Worm (Caenorhabditis elegans) whole organism, late embryonic: ENCODE measurements around the gene lnp-1.
A peak's percentile ranks its signal among the peaks of the same experiment; 100 is the strongest.

Source experiments
- C08G9.2 ChIP-seq: sonication (generic microtip); optimal IDR thresholded peaks from 2 replicates; lab custom pipeline; 2016; ENCODE audit warnings: mild to moderate bottlenecking, missing genetic modification characterization, moderate library complexity, missing compliant biosample characterization
- C38D4.7 ChIP-seq: fragments of 200-800 bp; sonication (Bioruptor generic); optimal IDR thresholded peaks from 2 replicates; lab custom pipeline; 2018; ENCODE audit warnings: mild to moderate bottlenecking, missing genetic modification characterization, moderate library complexity, missing compliant biosample characterization
- T23F11.4 ChIP-seq: fragments of 200-800 bp; sonication (Bioruptor generic); optimal IDR thresholded peaks from 2 replicates; lab custom pipeline; 2018; ENCODE audit warnings: mild to moderate bottlenecking, missing genetic modification characterization, missing compliant biosample characterization
- ahr-1 ChIP-seq: sonication (generic microtip); optimal IDR thresholded peaks from 2 replicates; lab custom pipeline; 2016; ENCODE audit warnings: missing genetic modification characterization, missing compliant biosample characterization
- ama-1 ChIP-seq: fragments of 150-350 bp; optimal IDR thresholded peaks from 2 replicates; lab custom pipeline; 2014
- ceh-14 ChIP-seq: sonication (generic microtip); optimal IDR thresholded peaks from 2 replicates; lab custom pipeline; 2016; ENCODE audit warnings: missing genotype, missing genetic modification characterization, missing compliant biosample characterization
- ceh-2 ChIP-seq: sonication (generic microtip); optimal IDR thresholded peaks from 2 replicates; lab custom pipeline; 2016; ENCODE audit warnings: missing genotype, missing genetic modification characterization, missing compliant biosample characterization
- ceh-22 ChIP-seq: sonication (generic microtip); optimal IDR thresholded peaks from 2 replicates; lab custom pipeline; 2017; ENCODE audit warnings: missing biosample characterization, missing genetic modification characterization
- ceh-24 ChIP-seq: sonication (generic microtip); optimal IDR thresholded peaks from 2 replicates; lab custom pipeline; 2016; ENCODE audit warnings: mild to moderate bottlenecking, missing genetic modification characterization, missing compliant biosample characterization
- ceh-30 ChIP-seq: fragments of 150-350 bp; optimal IDR thresholded peaks from 2 replicates; lab custom pipeline; 2014; ENCODE audit warnings: missing biosample characterization, missing genetic modification characterization
- ceh-31 ChIP-seq: sonication (generic microtip); optimal IDR thresholded peaks from 2 replicates; lab custom pipeline; 2016; ENCODE audit warnings: missing genetic modification characterization, missing compliant biosample characterization
- ceh-48 ChIP-seq: sonication (generic microtip); optimal IDR thresholded peaks from 2 replicates; lab custom pipeline; 2016; ENCODE audit warnings: missing genetic modification characterization, inconsistent platforms, missing compliant biosample characterization
- che-1 ChIP-seq: sonication (generic microtip); optimal IDR thresholded peaks from 2 replicates; lab custom pipeline; 2016; ENCODE audit warnings: mild to moderate bottlenecking, missing genetic modification characterization, missing compliant biosample characterization
- eyg-1 ChIP-seq: sonication (generic microtip); optimal IDR thresholded peaks from 2 replicates; lab custom pipeline; 2016; ENCODE audit warnings: missing genotype, missing genetic modification characterization, missing compliant biosample characterization
- fkh-10 ChIP-seq: fragments of 150-350 bp; optimal IDR thresholded peaks from 2 replicates; lab custom pipeline; 2014; ENCODE audit warnings: missing biosample characterization, missing genetic modification reagents, missing genetic modification characterization
- fkh-6 ChIP-seq: sonication (generic microtip); optimal IDR thresholded peaks from 2 replicates; lab custom pipeline; 2016; ENCODE audit warnings: missing genetic modification characterization, missing compliant biosample characterization
- hlh-13 ChIP-seq: fragments of 200-800 bp; sonication (Bioruptor generic); optimal IDR thresholded peaks from 2 replicates; lab custom pipeline; 2018; ENCODE audit warnings: mild to moderate bottlenecking, missing genetic modification characterization, missing compliant biosample characterization
- hlh-15 ChIP-seq: sonication (generic microtip); optimal IDR thresholded peaks from 2 replicates; lab custom pipeline; 2016; ENCODE audit warnings: missing genetic modification characterization, missing compliant biosample characterization
- hlh-8 ChIP-seq: sonication (generic microtip); optimal IDR thresholded peaks from 2 replicates; lab custom pipeline; 2016; ENCODE audit warnings: missing genotype, missing genetic modification characterization, missing compliant biosample characterization
- lim-6 ChIP-seq: sonication (generic microtip); optimal IDR thresholded peaks from 2 replicates; lab custom pipeline; 2016; ENCODE audit warnings: missing genetic modification characterization, missing compliant biosample characterization
- mec-3 ChIP-seq: sonication (generic microtip); optimal IDR thresholded peaks from 2 replicates; lab custom pipeline; 2016; ENCODE audit warnings: borderline replicate concordance, missing genetic modification characterization, missing compliant biosample characterization
- nfya-1 ChIP-seq: sonication (generic microtip); optimal IDR thresholded peaks from 2 replicates; lab custom pipeline; 2017; ENCODE audit warnings: missing genetic modification characterization, mild to moderate bottlenecking, missing compliant biosample characterization, antibody characterized with exemption, moderate library complexity
- nhr-11 ChIP-seq: fragments of 150-350 bp; optimal IDR thresholded peaks from 2 replicates; lab custom pipeline; 2014; ENCODE audit warnings: missing biosample characterization, missing genetic modification characterization
- npax-4 ChIP-seq: sonication (generic microtip); optimal IDR thresholded peaks from 2 replicates; lab custom pipeline; 2016; ENCODE audit warnings: missing genetic modification characterization, missing compliant biosample characterization
- pha-4 ChIP-seq: fragments of 150-350 bp; optimal IDR thresholded peaks from 2 replicates; lab custom pipeline; 2018; ENCODE audit warnings: missing biosample characterization, missing genetic modification reagents, missing genetic modification characterization
- pqm-1 ChIP-seq: sonication (generic microtip); optimal IDR thresholded peaks from 2 replicates; lab custom pipeline; 2016; ENCODE audit warnings: missing genetic modification characterization, missing compliant biosample characterization
- ref-2 ChIP-seq: sonication (generic microtip); optimal IDR thresholded peaks from 2 replicates; lab custom pipeline; 2016; ENCODE audit warnings: missing genetic modification characterization, missing compliant biosample characterization
- rnt-1 ChIP-seq: sonication (generic microtip); optimal IDR thresholded peaks from 2 replicates; lab custom pipeline; 2016; ENCODE audit warnings: missing genetic modification characterization, missing compliant biosample characterization
- sdc-2 ChIP-seq: sonication (generic microtip); optimal IDR thresholded peaks from 2 replicates; lab custom pipeline; 2016; ENCODE audit warnings: missing genotype, missing genetic modification characterization, missing compliant biosample characterization
- sox-2 ChIP-seq: fragments of 200-800 bp; sonication (Bioruptor generic); IDR thresholded peaks from 2 replicates; pipeline ENCODE4 v1.3.6; 2022; ENCODE audit warnings: missing genetic modification reagents, missing genetic modification characterization, missing compliant biosample characterization
- sox-4 ChIP-seq: sonication (generic microtip); optimal IDR thresholded peaks from 2 replicates; lab custom pipeline; 2017; ENCODE audit warnings: mild to moderate bottlenecking, missing genetic modification characterization, inconsistent platforms, missing compliant biosample characterization
- syd-9 ChIP-seq: sonication (generic microtip); optimal IDR thresholded peaks from 2 replicates; lab custom pipeline; 2016; ENCODE audit warnings: mild to moderate bottlenecking, missing genetic modification characterization, moderate library complexity, missing compliant biosample characterization
- ttx-3 ChIP-seq: sonication (generic microtip); optimal IDR thresholded peaks from 2 replicates; lab custom pipeline; 2016; ENCODE audit warnings: missing genetic modification reagents, missing genetic modification characterization, missing compliant biosample characterization
- unc-42 ChIP-seq: sonication (generic microtip); optimal IDR thresholded peaks from 2 replicates; lab custom pipeline; 2016; ENCODE audit warnings: missing genotype, missing genetic modification characterization, missing compliant biosample characterization
- unc-55 ChIP-seq: sonication (generic microtip); optimal IDR thresholded peaks from 2 replicates; lab custom pipeline; 2017; ENCODE audit warnings: missing biosample characterization, missing genetic modification reagents, missing genetic modification characterization

The lnp-1 gene

DNA sequence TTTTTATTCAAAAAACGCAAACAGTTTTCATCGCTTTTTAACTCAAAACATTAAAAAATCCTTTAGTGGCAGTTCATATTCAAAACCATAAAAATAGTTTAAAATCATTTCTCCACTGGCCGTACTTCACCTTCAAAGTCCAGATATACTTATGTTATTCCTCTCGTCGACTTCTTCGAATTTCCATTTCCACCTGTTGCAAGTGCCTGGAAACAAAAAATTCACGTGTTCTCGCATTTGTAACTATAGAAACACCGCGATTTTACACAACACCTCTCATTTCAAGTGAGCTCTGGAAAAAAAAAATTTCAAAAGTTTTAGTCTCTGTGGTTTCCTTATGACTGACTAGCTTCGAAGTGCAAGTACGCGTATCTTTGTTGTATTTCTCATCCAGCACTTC is 36.5 kb downstream of the lnp-1 start:
- no peak for TF ChIP-seq hlh-13 (GFP tag; lab: Kevin White, UChicago)
- TF ChIP-seq hlh-8 (tag; lab: Kevin White, UChicago) = no peak
- no peak for TF ChIP-seq che-1 (tag; lab: Kevin White, UChicago)
- TF ChIP-seq ceh-22 = no peak
- no peak for TF ChIP-seq ceh-30 (tag; lab: Kevin White, UChicago)
- no peak for TF ChIP-seq sdc-2
- TF ChIP-seq ama-1 (lab: Kevin White, UChicago) = no peak
- TF ChIP-seq ceh-24 (tag; lab: Kevin White, UChicago) = no peak
- no peak for TF ChIP-seq sox-4
- TF ChIP-seq ceh-31 (tag; lab: Kevin White, UChicago) = no peak
- no peak for TF ChIP-seq ttx-3 (tag; lab: Kevin White, UChicago)
- no peak for TF ChIP-seq ref-2 (tag; lab: Kevin White, UChicago)
- no peak for TF ChIP-seq syd-9 (tag; lab: Kevin White, UChicago)
- TF ChIP-seq mec-3 (tag; lab: Kevin White, UChicago) = no peak
- no peak for TF ChIP-seq nfya-1 (tag; lab: Kevin White, UChicago)
- TF ChIP-seq, all 69 proteins: peak for 0

DNA sequence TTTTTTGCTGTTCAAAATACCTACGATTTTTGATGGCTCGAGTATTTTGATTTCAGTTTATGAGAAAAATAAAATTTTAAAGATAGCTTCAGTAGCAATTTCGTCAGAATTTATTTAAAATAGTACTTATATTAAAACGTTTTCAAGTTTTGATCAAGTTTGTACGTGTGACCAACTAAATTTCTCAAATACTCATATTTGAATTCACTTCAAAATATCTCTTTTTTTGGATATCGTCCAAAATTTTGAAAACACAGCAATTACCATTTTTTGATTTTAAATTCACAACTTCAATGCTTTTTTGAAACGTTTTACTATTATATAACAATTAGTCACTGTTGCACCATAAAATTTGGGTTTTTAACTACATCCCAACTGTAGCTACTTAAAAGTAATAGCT is 38.3 kb downstream of the lnp-1 start:
- no peak for TF ChIP-seq mec-3 (tag; lab: Kevin White, UChicago)
- no peak for TF ChIP-seq pqm-1
- TF ChIP-seq C38D4.7 (GFP tag; lab: Kevin White, UChicago) = no peak
- no peak for TF ChIP-seq ceh-48 (tag; lab: Kevin White, UChicago)
- no peak for TF ChIP-seq ceh-30 (tag; lab: Kevin White, UChicago)
- TF ChIP-seq sox-4 = no peak
- TF ChIP-seq fkh-6 (tag; lab: Kevin White, UChicago) = no peak
- no peak for TF ChIP-seq eyg-1 (tag; lab: Kevin White, UChicago)
- TF ChIP-seq ahr-1 = no peak
- no peak for TF ChIP-seq sox-2 (GFP tag; lab: Robert Waterston, UW)
- no peak for TF ChIP-seq pha-4 (tag; lab: Kevin White, UChicago)
- TF ChIP-seq C08G9.2 = no peak
- TF ChIP-seq T23F11.4 (GFP tag; lab: Kevin White, UChicago) = no peak
- no peak for TF ChIP-seq fkh-10 (GFP tag; lab: Kevin White, UChicago)
- TF ChIP-seq ceh-2 (tag; lab: Kevin White, UChicago) = no peak
- TF ChIP-seq nhr-11 (tag; lab: Kevin White, UChicago) = no peak
- no peak for TF ChIP-seq lim-6 (tag; lab: Kevin White, UChicago)
- TF ChIP-seq rnt-1 = no peak
- TF ChIP-seq, all 69 proteins: peak for 0

DNA sequence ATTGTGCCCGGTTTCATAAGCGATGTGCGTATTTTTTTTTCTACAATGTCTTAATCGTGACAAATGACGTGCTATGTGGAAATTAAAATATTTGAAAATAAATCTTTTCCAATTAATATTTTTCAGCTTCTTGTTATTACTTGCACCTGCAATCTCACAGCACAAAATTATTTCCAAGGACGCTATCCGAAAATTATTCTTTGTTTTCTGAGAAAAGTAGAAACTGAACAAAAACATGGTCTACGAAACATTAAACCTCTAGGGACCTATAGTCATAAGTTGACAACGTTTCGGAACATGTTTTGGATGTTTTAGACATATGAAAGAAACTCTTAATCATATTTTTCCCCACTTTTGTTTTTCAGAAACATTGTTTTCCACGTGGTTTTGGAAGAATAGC is 39.8 kb downstream of the lnp-1 start:
- TF ChIP-seq C38D4.7 (GFP tag; lab: Kevin White, UChicago) (no peak), hlh-15 (tag; lab: Kevin White, UChicago) (no peak), ceh-14 (tag; lab: Kevin White, UChicago) (no peak), ref-2 (tag; lab: Kevin White, UChicago) (no peak), sox-4 (no peak), npax-4 (tag; lab: Kevin White, UChicago) (no peak)

DNA sequence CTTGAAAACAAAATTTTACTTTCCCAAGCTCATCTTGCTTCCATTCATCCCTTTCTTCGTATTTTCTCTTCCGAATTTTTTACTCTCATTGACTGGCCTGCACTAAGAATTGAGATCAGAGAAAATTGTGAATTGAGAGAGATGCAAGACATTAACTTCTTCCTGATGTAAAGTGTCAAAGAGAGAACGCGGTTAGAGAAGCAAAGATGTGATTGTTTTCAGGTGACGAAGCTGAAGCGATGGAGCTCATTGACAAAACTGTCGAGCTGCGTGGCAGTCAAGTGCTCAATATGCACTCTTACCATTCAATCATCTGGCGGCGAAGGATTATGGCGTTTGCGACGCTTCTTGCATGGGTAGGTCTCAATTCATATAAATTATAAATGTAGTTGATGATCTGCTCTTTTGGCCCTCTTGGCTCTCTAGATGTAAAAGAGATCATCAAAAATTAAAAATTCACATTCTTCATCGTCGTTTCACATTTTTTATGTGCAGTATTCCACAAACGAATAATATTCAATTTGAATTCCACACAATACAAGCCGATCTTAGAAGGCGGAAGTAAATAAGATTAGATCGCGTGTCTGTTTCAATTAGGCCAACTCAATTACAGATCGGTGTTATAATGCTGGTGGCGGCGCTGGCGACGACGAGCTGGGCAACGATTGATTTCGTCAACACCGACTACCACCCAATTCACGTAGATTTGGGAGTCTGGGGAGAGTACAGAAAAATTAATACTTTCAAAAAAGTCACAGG is 40.4 kb downstream of the lnp-1 start:
- no peak for TF ChIP-seq fkh-10 (GFP tag; lab: Kevin White, UChicago)
- TF ChIP-seq unc-55 (GFP tag; lab: Kevin White, UChicago) = peak; percentile 18
- no peak for TF ChIP-seq sox-4
- peak; percentile 85 for TF ChIP-seq unc-42 (tag; lab: Kevin White, UChicago)
- peak; percentile 3 for TF ChIP-seq hlh-8 (tag; lab: Kevin White, UChicago)
